Fruit fly (Drosophila melanogaster) whole organism, embryonic: ENCODE data around the gene CG33062.

ENCODE experiments used
- Abd-B ChIP-seq: fragments of 200-800 bp; sonication (Bioruptor generic); optimal IDR thresholded peaks from 2 replicates; lab custom pipeline; 2018; ENCODE audit warnings: missing biosample characterization, mild to moderate bottlenecking, missing genetic modification characterization, moderate library complexity
- CG10321 ChIP-seq: fragments of 200-800 bp; sonication (Bioruptor generic); IDR thresholded peaks from 2 replicates; pipeline ENCODE4 v1.3.6; 2022; ENCODE audit warnings: missing biosample characterization, missing genetic modification characterization
- CG11456 ChIP-seq: fragments of 200-800 bp; sonication (Bioruptor generic); IDR thresholded peaks from 3 replicates; pipeline ENCODE4 v1.3.6; 2022; ENCODE audit warnings: missing biosample characterization, missing genetic modification characterization
- CG1233 ChIP-seq: fragments of 200-800 bp; sonication (Bioruptor generic); optimal IDR thresholded peaks from 4 replicates; lab custom pipeline; 2018; ENCODE audit warnings: missing biosample characterization, mild to moderate bottlenecking, missing genetic modification characterization
- CG12744 ChIP-seq: fragments of 200-800 bp; sonication (Bioruptor generic); optimal IDR thresholded peaks from 2 replicates; lab custom pipeline; 2016; ENCODE audit warnings: missing biosample characterization, missing genetic modification characterization
- CG1529 ChIP-seq: fragments of 200-800 bp; sonication (Bioruptor generic); optimal IDR thresholded peaks from 3 replicates; lab custom pipeline; 2018; ENCODE audit warnings: missing biosample characterization, missing genetic modification characterization
- CG15696 ChIP-seq: fragments of 200-800 bp; sonication (Bioruptor generic); optimal IDR thresholded peaks from 2 replicates; lab custom pipeline; 2019; ENCODE audit warnings: missing biosample characterization, mild to moderate bottlenecking, missing genetic modification characterization, moderate library complexity
- CG17186 ChIP-seq: fragments of 200-800 bp; sonication (Bioruptor generic); optimal IDR thresholded peaks from 3 replicates; lab custom pipeline; 2017; ENCODE audit warnings: missing biosample characterization, missing genetic modification reagents, missing genetic modification characterization
- CG18262 ChIP-seq: fragments of 200-800 bp; optimal IDR thresholded peaks from 3 replicates; lab custom pipeline; 2019; ENCODE audit warnings: missing biosample characterization, mild to moderate bottlenecking, missing genetic modification characterization, moderate library complexity
- CG2120 ChIP-seq: fragments of 200-800 bp; sonication (Bioruptor generic); optimal IDR thresholded peaks from 3 replicates; lab custom pipeline; 2016; ENCODE audit warnings: missing biosample characterization, missing genetic modification characterization
- CG2199 ChIP-seq: fragments of 200-800 bp; sonication (Bioruptor generic); IDR thresholded peaks from 3 replicates; pipeline ENCODE4 v1.3.6; 2022; ENCODE audit warnings: missing biosample characterization, missing genetic modification characterization
- CG30431 ChIP-seq: fragments of 200-800 bp; sonication (Bioruptor generic); optimal IDR thresholded peaks from 2 replicates; lab custom pipeline; 2017; ENCODE audit warnings: missing biosample characterization, missing genetic modification characterization
- CG31224 ChIP-seq: fragments of 200-800 bp; sonication (Bioruptor generic); IDR thresholded peaks from 2 replicates; pipeline ENCODE4 v1.3.6; 2022; ENCODE audit warnings: missing biosample characterization, missing genetic modification characterization
- CG3163 ChIP-seq: fragments of 200-800 bp; sonication (Bioruptor generic); optimal IDR thresholded peaks from 3 replicates; lab custom pipeline; 2016; ENCODE audit warnings: missing biosample characterization, missing genetic modification characterization
- CG34224 ChIP-seq: fragments of 200-800 bp; sonication (Bioruptor generic); IDR thresholded peaks from 3 replicates; pipeline ENCODE4 v1.3.6; 2022; ENCODE audit warnings: missing biosample characterization, missing genetic modification characterization; ENCODE audit not compliant: partially characterized antibody
- CG34422 ChIP-seq: fragments of 200-800 bp; sonication (Bioruptor generic); IDR thresholded peaks from 3 replicates; pipeline ENCODE4 v1.3.6; 2022; ENCODE audit warnings: missing biosample characterization, missing genetic modification characterization
- CG3838 ChIP-seq: fragments of 200-800 bp; sonication (Bioruptor generic); optimal IDR thresholded peaks from 3 replicates; lab custom pipeline; 2016; ENCODE audit warnings: missing biosample characterization, missing genetic modification characterization
- CG43689 ChIP-seq: fragments of 200-800 bp; sonication (Bioruptor generic); IDR thresholded peaks from 2 replicates; pipeline ENCODE4 v1.3.6; 2022; ENCODE audit warnings: missing biosample characterization, missing genetic modification characterization
- CG5245 ChIP-seq: fragments of 200-800 bp; sonication (Bioruptor generic); optimal IDR thresholded peaks from 3 replicates; lab custom pipeline; 2016; ENCODE audit warnings: missing biosample characterization, missing genetic modification characterization
- CG7271 ChIP-seq: fragments of 200-800 bp; sonication (Bioruptor generic); optimal IDR thresholded peaks from 2 replicates; lab custom pipeline; 2018; ENCODE audit warnings: missing biosample characterization, mild to moderate bottlenecking, missing genetic modification characterization, moderate library complexity
- CG7372 ChIP-seq: fragments of 200-800 bp; sonication (Bioruptor generic); IDR thresholded peaks from 2 replicates; pipeline ENCODE4 v1.3.6; 2022; ENCODE audit warnings: missing biosample characterization, missing genetic modification characterization
- CG8281 ChIP-seq: fragments of 200-800 bp; sonication (Bioruptor generic); optimal IDR thresholded peaks from 2 replicates; lab custom pipeline; 2018; ENCODE audit warnings: missing biosample characterization, mild to moderate bottlenecking, missing genetic modification characterization, moderate library complexity
- CG8924 ChIP-seq: fragments of 200-800 bp; optimal IDR thresholded peaks from 3 replicates; lab custom pipeline; 2019; ENCODE audit warnings: missing biosample characterization, mild to moderate bottlenecking, missing genetic modification characterization, moderate library complexity
- CG9727 ChIP-seq: fragments of 200-800 bp; sonication (Bioruptor generic); optimal IDR thresholded peaks from 3 replicates; lab custom pipeline; 2017; ENCODE audit warnings: missing biosample characterization, mild to moderate bottlenecking, missing genetic modification characterization
- CoRest ChIP-seq: fragments of 200-800 bp; sonication (Bioruptor generic); optimal IDR thresholded peaks from 3 replicates; lab custom pipeline; 2018; ENCODE audit warnings: missing biosample characterization, mild to moderate bottlenecking, missing genetic modification characterization, moderate library complexity
- Deaf1 ChIP-seq: fragments of 200-800 bp; optimal IDR thresholded peaks from 3 replicates; lab custom pipeline; 2019; ENCODE audit warnings: missing biosample characterization, mild to moderate bottlenecking, missing genetic modification characterization, moderate library complexity
- Ets97D ChIP-seq: fragments of 200-800 bp; sonication (Bioruptor generic); optimal IDR thresholded peaks from 3 replicates; lab custom pipeline; 2016; ENCODE audit warnings: missing biosample characterization, missing genetic modification characterization
- Gug ChIP-seq: fragments of 200-800 bp; sonication (Bioruptor generic); IDR thresholded peaks from 4 replicates; pipeline ENCODE4 v1.3.6; 2022; ENCODE audit warnings: missing biosample characterization, missing genetic modification characterization
- Hmr ChIP-seq: fragments of 200-800 bp; sonication (Bioruptor generic); optimal IDR thresholded peaks from 3 replicates; lab custom pipeline; 2017; ENCODE audit warnings: mild to moderate bottlenecking, missing biosample characterization, missing genetic modification reagents, missing genetic modification characterization
- Kr ChIP-seq: fragments of 200-800 bp; sonication (Bioruptor generic); optimal IDR thresholded peaks from 2 replicates; lab custom pipeline; 2017; ENCODE audit warnings: missing biosample characterization, mild to moderate bottlenecking, missing genetic modification characterization
- Med ChIP-seq: fragments of 200-800 bp; sonication (Bioruptor generic); peaks from one replicate; lab custom pipeline; 2016; ENCODE audit warnings: missing biosample characterization, missing genetic modification characterization, mild to moderate bottlenecking, inconsistent platforms, moderate library complexity
- Poxn ChIP-seq: fragments of 200-800 bp; sonication (Bioruptor generic); IDR thresholded peaks from 2 replicates; pipeline ENCODE4 v1.3.6; 2022; ENCODE audit warnings: missing biosample characterization, missing genetic modification characterization
- Tbp ChIP-seq: fragments of >200 bp; optimal IDR thresholded peaks from 2 replicates; lab custom pipeline; 2018; ENCODE audit warnings: missing biosample characterization, missing genetic modification characterization
- Trl ChIP-seq, 3 experiments: fragments of >200 bp in 2 of 3; fragments of 200-800 bp in 1 of 3; sonication (Bioruptor generic) in 1 of 3; optimal IDR thresholded peaks; 2 replicates in 1 of 3; 3 replicates in 2 of 3; lab custom pipeline; 2016 to 2017; ENCODE audit warnings: missing biosample characterization in 1 of 3, missing genetic modification characterization in 1 of 3
- abd-A ChIP-seq: fragments of 200-800 bp; sonication (Bioruptor generic); optimal IDR thresholded peaks from 3 replicates; lab custom pipeline; 2019; ENCODE audit warnings: missing biosample characterization, mild to moderate bottlenecking, missing genetic modification characterization, moderate library complexity
- bab2 ChIP-seq: fragments of 200-800 bp; sonication (Bioruptor generic); optimal IDR thresholded peaks from 2 replicates; lab custom pipeline; 2016; ENCODE audit warnings: missing biosample characterization, missing genetic modification characterization
- chn ChIP-seq: fragments of 200-800 bp; sonication (Bioruptor generic); optimal IDR thresholded peaks from 2 replicates; lab custom pipeline; 2016; ENCODE audit warnings: missing biosample characterization, missing genetic modification characterization
- dm ChIP-seq: fragments of 200-800 bp; sonication (Bioruptor generic); optimal IDR thresholded peaks from 3 replicates; lab custom pipeline; 2016; ENCODE audit warnings: missing biosample characterization, missing genetic modification characterization
- ems ChIP-seq: fragments of 200-800 bp; sonication (Bioruptor generic); optimal IDR thresholded peaks from 3 replicates; lab custom pipeline; 2016; ENCODE audit warnings: missing biosample characterization, missing genetic modification characterization
- fd64A ChIP-seq: fragments of 200-800 bp; sonication (Bioruptor generic); optimal IDR thresholded peaks from 3 replicates; lab custom pipeline; 2018; ENCODE audit warnings: missing biosample characterization, mild to moderate bottlenecking, missing genetic modification characterization
- gem ChIP-seq: fragments of 200-800 bp; sonication (Bioruptor generic); optimal IDR thresholded peaks from 2 replicates; lab custom pipeline; 2019; ENCODE audit warnings: missing biosample characterization, mild to moderate bottlenecking, missing genetic modification characterization, moderate library complexity
- gsb-n ChIP-seq: fragments of 200-800 bp; sonication (Bioruptor generic); optimal IDR thresholded peaks from 3 replicates; lab custom pipeline; 2018; ENCODE audit warnings: missing biosample characterization, mild to moderate bottlenecking, missing genetic modification characterization
- hbn ChIP-seq: fragments of 200-800 bp; sonication (Bioruptor generic); IDR thresholded peaks from 2 replicates; pipeline ENCODE4 v1.3.6; 2022; ENCODE audit warnings: missing biosample characterization, missing genetic modification characterization; ENCODE audit not compliant: partially characterized antibody
- nerfin-1 ChIP-seq: fragments of 200-800 bp; sonication (Bioruptor generic); optimal IDR thresholded peaks from 3 replicates; lab custom pipeline; 2019; ENCODE audit warnings: missing biosample characterization, mild to moderate bottlenecking, missing genetic modification characterization, moderate library complexity
- otp ChIP-seq: fragments of 200-800 bp; sonication (Bioruptor generic); IDR thresholded peaks from 3 replicates; pipeline ENCODE4, ENCODE4 v1.3.6; 2022; ENCODE audit warnings: missing biosample characterization, missing genetic modification characterization
- pan ChIP-seq, 4 experiments: fragments of >200 bp in 3 of 4; fragments of 200-800 bp in 1 of 4; sonication (Bioruptor generic) in 1 of 4; optimal IDR thresholded peaks in 3 of 4; IDR thresholded peaks in 1 of 4; 2 replicates each; pipeline versions ENCODE4 v1.3.6 to Lab custom; 2017 to 2022; ENCODE audit warnings: missing biosample characterization in 2 of 4, missing genetic modification characterization in 2 of 4, mixed read lengths in 1 of 4
- prd ChIP-seq, 3 experiments: fragments of >200 bp in 2 of 3; fragments of 200-800 bp in 1 of 3; sonication (Bioruptor generic) in 1 of 3; optimal IDR thresholded peaks in 2 of 3; IDR thresholded peaks in 1 of 3; 2 replicates in 2 of 3; 3 replicates in 1 of 3; pipeline versions ENCODE4 v1.3.6 to Lab custom; 2017 to 2022; ENCODE audit warnings: missing biosample characterization in 1 of 3, missing genetic modification characterization in 1 of 3
- schlank ChIP-seq: fragments of 200-800 bp; sonication (Bioruptor generic); optimal IDR thresholded peaks from 2 replicates; lab custom pipeline; 2018; ENCODE audit warnings: missing biosample characterization, mild to moderate bottlenecking, missing genetic modification characterization
- sens ChIP-seq: fragments of 200-800 bp; sonication (Bioruptor generic); peaks from one replicate; lab custom pipeline; 2016; ENCODE audit warnings: missing biosample characterization, missing genetic modification characterization
- sens-2 ChIP-seq: fragments of 200-800 bp; sonication (Bioruptor generic); IDR thresholded peaks from 2 replicates; pipeline ENCODE4 v1.3.6; 2022; ENCODE audit warnings: missing biosample characterization, missing genetic modification characterization
- ssp ChIP-seq: fragments of 200-800 bp; sonication (Bioruptor generic); IDR thresholded peaks from 2 replicates; pipeline ENCODE4 v1.3.6; 2022; ENCODE audit warnings: missing biosample characterization, missing genetic modification characterization
- unc-4 ChIP-seq: fragments of 200-800 bp; sonication (Bioruptor generic); IDR thresholded peaks from 2 replicates; pipeline ENCODE4 v1.3.6; 2022; ENCODE audit warnings: missing biosample characterization, missing genetic modification characterization; ENCODE audit not compliant: partially characterized antibody
- usp ChIP-seq: fragments of >200 bp; optimal IDR thresholded peaks from 2 replicates; lab custom pipeline; 2017; ENCODE audit warnings: missing biosample characterization, missing genetic modification characterization

Gene CG33062

DNA sequence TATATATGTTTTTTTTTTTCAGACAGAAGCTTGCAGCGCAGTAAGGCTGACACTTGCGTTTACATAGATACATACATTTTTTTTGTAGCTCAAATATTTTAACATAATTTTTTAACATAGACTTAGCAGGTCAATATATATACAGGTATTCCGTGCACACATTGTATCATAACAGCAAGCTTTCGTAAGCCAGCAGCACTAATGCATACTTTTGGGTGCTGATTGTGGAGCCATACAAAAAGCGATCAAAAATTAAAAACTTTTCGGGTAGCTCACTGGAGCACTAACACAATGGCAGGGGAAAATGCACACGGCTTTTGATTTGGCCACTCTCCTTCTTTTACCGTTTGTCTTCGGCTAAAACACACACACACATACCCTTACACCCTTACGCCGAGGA lies 36.8 kb upstream of the CG33062 start (continued):
- TF ChIP-seq CG3838 (GFP tag; lab: Kevin White, UChicago) (no peak), hbn (GFP tag; lab: Robert Waterston, UW) (no peak), prd (optimal IDR thresholded peaks at IDR 0.05; lab: Kevin White, UChicago) (no peak), prd (GFP tag; IDR thresholded peaks at IDR 0.05; lab: Robert Waterston, UW) (no peak), CG12744 (GFP tag; lab: Kevin White, UChicago) (no peak), CG11456 (GFP tag; lab: Robert Waterston, UW) (no peak), CG43689 (GFP tag; lab: Robert Waterston, UW) (no peak), CG1233 (GFP tag; lab: Kevin White, UChicago) (no peak), bab2 (GFP tag; lab: Kevin White, UChicago) (no peak), CoRest (tag; lab: Kevin White, UChicago) (no peak), CG8281 (tag; lab: Kevin White, UChicago) (no peak), CG10321 (GFP tag; lab: Robert Waterston, UW) (no peak), Abd-B (GFP tag; lab: Kevin White, UChicago) (peak; percentile 24), CG17186 (GFP tag; lab: Kevin White, UChicago) (no peak), ems (GFP tag; lab: Kevin White, UChicago) (no peak), CG34224 (GFP tag; lab: Robert Waterston, UW) (no peak), CG7372 (GFP tag; lab: Robert Waterston, UW) (no peak), pan (optimal IDR thresholded peaks at IDR 0.05; lab: Kevin White, UChicago) (no peak), pan (GFP tag; optimal IDR thresholded peaks at IDR 0.05 in 1 of 2, IDR thresholded peaks at IDR 0.05 in 1 of 2) (no peak), sens (GFP tag; lab: Kevin White, UChicago) (peak; percentile 23), sens-2 (GFP tag; lab: Robert Waterston, UW) (no peak), CG2120 (GFP tag; lab: Kevin White, UChicago) (no peak), CG1529 (GFP tag; lab: Kevin White, UChicago) (no peak), CG7271 (no peak), nerfin-1 (tag; lab: Kevin White, UChicago) (no peak), fd64A (GFP tag; lab: Kevin White, UChicago) (no peak), CG15696 (tag; lab: Kevin White, UChicago) (no peak), CG8924 (tag; lab: Kevin White, UChicago) (no peak), gem (no peak), usp (no peak), schlank (no peak), dm (GFP tag; lab: Kevin White, UChicago) (no peak), CG34422 (GFP tag; lab: Robert Waterston, UW) (no peak), CG2199 (GFP tag; lab: Robert Waterston, UW) (0 out of 3 replicates have a peak, but pooled peaks have one; percentile 18), Med (peak; percentile 48), abd-A (tag; lab: Kevin White, UChicago) (no peak), gsb-n (no peak), Tbp (GFP tag; lab: Kevin White, UChicago) (no peak), CG31224 (no peak), otp (no peak), Gug (no peak), Hmr (GFP tag; lab: Kevin White, UChicago) (no peak), Kr (no peak)

DNA sequence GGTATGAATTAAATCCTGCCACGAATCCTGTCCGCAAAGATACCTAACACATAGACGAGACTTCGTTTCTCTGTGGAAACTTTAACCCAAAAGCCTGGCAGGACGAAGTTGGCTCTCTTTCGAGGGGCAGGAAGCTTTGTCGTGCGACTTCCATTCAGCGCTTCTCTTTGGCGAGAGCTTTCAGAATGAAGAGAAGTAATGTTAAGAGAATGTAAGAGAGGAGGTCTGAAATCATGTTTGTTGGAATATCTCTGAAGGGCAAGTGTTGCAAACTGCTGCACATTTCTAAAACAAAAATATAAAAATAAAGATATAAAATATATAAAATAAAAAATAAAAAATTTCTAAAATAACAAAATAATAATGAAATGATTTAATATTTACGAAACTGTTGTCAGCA lies 35.8 kb upstream of the CG33062 start:
- TF ChIP-seq Ets97D (GFP tag; lab: Kevin White, UChicago) (no peak), Deaf1 (tag; lab: Kevin White, UChicago) (peak; percentile 48), CG18262 (no peak), CG5245 (GFP tag; lab: Kevin White, UChicago) (no peak), CG3163 (GFP tag; lab: Kevin White, UChicago) (peak; percentile 82), unc-4 (no peak), CG30431 (GFP tag; lab: Kevin White, UChicago) (no peak), CG9727 (no peak), ssp (GFP tag; lab: Robert Waterston, UW) (no peak), Trl (optimal IDR thresholded peaks at IDR 0.05; lab: Kevin White, UChicago) (peak; percentile 50 to 54), Trl (GFP tag; optimal IDR thresholded peaks at IDR 0.05; lab: Kevin White, UChicago) (no peak), Poxn (GFP tag; lab: Robert Waterston, UW) (no peak), chn (GFP tag; lab: Kevin White, UChicago) (no peak)
